Worm (Caenorhabditis elegans) whole organism, L1 larva: ENCODE data around the gene fbf-2.
A peak's percentile ranks its signal among the peaks of the same experiment; 100 is the strongest.

Experiments
- hpl-2 ChIP-seq: fragments of 150-350 bp; optimal IDR thresholded peaks from 2 replicates; lab custom pipeline; 2014; ENCODE audit warnings: missing biosample characterization, missing genetic modification reagents, missing genetic modification characterization
- irx-1 ChIP-seq: sonication (generic microtip); optimal IDR thresholded peaks from 2 replicates; lab custom pipeline; 2016; ENCODE audit warnings: missing genetic modification characterization, missing compliant biosample characterization
- lin-14 ChIP-seq: fragments of 200-800 bp; sonication (Bioruptor generic); optimal IDR thresholded peaks from 2 replicates; lab custom pipeline; 2018; ENCODE audit warnings: mild to moderate bottlenecking, missing genetic modification characterization, moderate library complexity, missing compliant biosample characterization
- ztf-11 ChIP-seq, 2 experiments: sonication (generic microtip); optimal IDR thresholded peaks; 2 replicates each; lab custom pipeline; 2016 to 2017; ENCODE audit warnings: missing genetic modification characterization in 2 of 2, missing biosample characterization in 1 of 2, missing compliant biosample characterization in 1 of 2

ce11 chrII:6061495-6061894 is 29.8 kb downstream of the fbf-2 start:
- TF ChIP-seq lin-14 (GFP tag; lab: Kevin White, UChicago) (peak; percentile 82), irx-1 (tag; lab: Kevin White, UChicago) (peak; percentile 96), hpl-2 (no peak), ztf-11 (tag; optimal IDR thresholded peaks at IDR 0.05; lab: Kevin White, UChicago) (peak in 1 of 2 experiments; percentile 98)
